Worm (Caenorhabditis elegans) whole organism, young adult: ENCODE measurements around the gene sma-5.
"Not testable (repeated sequence)": the region's sequence is repeated elsewhere in the genome, so short reads cannot be mapped to it uniquely, and the experiment has no call there.

Experiments used
- C06A6.2 ChIP-seq: fragments of 200-800 bp; sonication (Bioruptor generic); conservative IDR thresholded peaks from 2 replicates; pipeline ENCODE4 v1.3.6; 2022; ENCODE audit warnings: missing genetic modification characterization, missing compliant biosample characterization
- D2030.7 ChIP-seq: fragments of 200-800 bp; sonication (Bioruptor generic); IDR thresholded peaks from 2 replicates; pipeline ENCODE4 v1.3.6; 2022; ENCODE audit warnings: missing genetic modification reagents, missing genetic modification characterization, missing compliant biosample characterization
- F49E8.2 ChIP-seq: sonication (generic microtip); optimal IDR thresholded peaks from 3 replicates; lab custom pipeline; 2017; ENCODE audit warnings: missing genetic modification characterization, mild to moderate bottlenecking, missing compliant biosample characterization, antibody characterized with exemption, moderate library complexity; ENCODE audit not compliant: insufficient read depth
- F55B11.4 ChIP-seq: sonication (generic microtip); optimal IDR thresholded peaks from 2 replicates; lab custom pipeline; 2016; ENCODE audit warnings: missing compliant biosample characterization, missing genetic modification characterization, borderline replicate concordance; ENCODE audit not compliant: insufficient read depth
- F57C9.4 ChIP-seq: sonication (generic microtip); optimal IDR thresholded peaks from 2 replicates; lab custom pipeline; 2017; ENCODE audit warnings: mild to moderate bottlenecking, missing genetic modification characterization, missing compliant biosample characterization
- Y53F4B.3 ChIP-seq: fragments of 200-800 bp; sonication (Bioruptor generic); IDR thresholded peaks from 2 replicates; pipeline ENCODE4 v1.3.6; 2022; ENCODE audit warnings: missing genetic modification reagents, missing genetic modification characterization, missing compliant biosample characterization
- Y53G8AR.9 ChIP-seq: fragments of 200-800 bp; sonication (Bioruptor generic); conservative IDR thresholded peaks from 2 replicates; pipeline ENCODE4 v1.3.6; 2022; ENCODE audit warnings: missing genetic modification reagents, missing genetic modification characterization, missing compliant biosample characterization
- akir-1 ChIP-seq: fragments of 200-800 bp; sonication (Bioruptor generic); optimal IDR thresholded peaks from 2 replicates; lab custom pipeline; 2018; ENCODE audit warnings: mild to moderate bottlenecking, missing genetic modification characterization, moderate library complexity, missing compliant biosample characterization
- atf-7 ChIP-seq: sonication (generic microtip); optimal IDR thresholded peaks from 2 replicates; lab custom pipeline; 2017; ENCODE audit warnings: mild to moderate bottlenecking, missing genetic modification characterization, missing compliant biosample characterization
- attf-6 ChIP-seq: fragments of 200-800 bp; sonication (Bioruptor generic); IDR thresholded peaks from 2 replicates; pipeline ENCODE4 v1.3.6; 2022; ENCODE audit warnings: missing genetic modification reagents, missing genetic modification characterization, missing compliant biosample characterization
- ccch-3 ChIP-seq: fragments of 200-800 bp; sonication (Bioruptor generic); optimal IDR thresholded peaks from 2 replicates; lab custom pipeline; 2018; ENCODE audit warnings: mild to moderate bottlenecking, missing genetic modification characterization, missing compliant biosample characterization
- chd-7 ChIP-seq: sonication (generic microtip); optimal IDR thresholded peaks from 2 replicates; lab custom pipeline; 2016; ENCODE audit warnings: mild to moderate bottlenecking, missing genetic modification characterization, moderate library complexity, missing compliant biosample characterization
- die-1 ChIP-seq: sonication (generic microtip); optimal IDR thresholded peaks from 2 replicates; lab custom pipeline; 2016; ENCODE audit warnings: missing genotype, mild to moderate bottlenecking, missing genetic modification characterization, missing compliant biosample characterization
- fkh-3 ChIP-seq: sonication (generic microtip); optimal IDR thresholded peaks from 2 replicates; lab custom pipeline; 2016; ENCODE audit warnings: mild to moderate bottlenecking, missing genetic modification characterization, missing compliant biosample characterization
- hlh-26 ChIP-seq: fragments of 200-800 bp; sonication (Bioruptor generic); conservative IDR thresholded peaks from 2 replicates; pipeline ENCODE4 v1.3.6; 2022; ENCODE audit warnings: missing genetic modification reagents, missing genetic modification characterization, missing compliant biosample characterization
- hrde-1 ChIP-seq: sonication (generic microtip); optimal IDR thresholded peaks from 2 replicates; lab custom pipeline; 2016; ENCODE audit warnings: missing genetic modification characterization, mild to moderate bottlenecking, missing compliant biosample characterization, moderate library complexity, missing genotype, missing genetic modification reagents, borderline replicate concordance
- let-607 ChIP-seq, 2 experiments: fragments of 200-800 bp in 1 of 2; sonication (Bioruptor generic) in 1 of 2; sonication (generic microtip) in 1 of 2; optimal IDR thresholded peaks; 2 replicates each; lab custom pipeline; 2016 to 2018; ENCODE audit warnings: mild to moderate bottlenecking in 2 of 2, missing compliant biosample characterization in 2 of 2, missing genetic modification characterization in 2 of 2, moderate library complexity in 2 of 2, missing genotype in 1 of 2
- lin-40 ChIP-seq: sonication (generic microtip); optimal IDR thresholded peaks from 2 replicates; lab custom pipeline; 2016; ENCODE audit warnings: missing genetic modification characterization, mild to moderate bottlenecking, missing compliant biosample characterization, missing genotype, missing genetic modification reagents
- madf-10 ChIP-seq: sonication (generic microtip); optimal IDR thresholded peaks from 2 replicates; lab custom pipeline; 2016; ENCODE audit warnings: mild to moderate bottlenecking, missing genetic modification characterization, missing compliant biosample characterization
- nhr-80 ChIP-seq: sonication (generic microtip); optimal IDR thresholded peaks from 2 replicates; lab custom pipeline; 2016; ENCODE audit warnings: missing genetic modification characterization, missing compliant biosample characterization
- rec-8 ChIP-seq, 2 experiments: sonication (generic microtip); optimal IDR thresholded peaks; 2 replicates each; lab custom pipeline; 2016; ENCODE audit warnings: mild to moderate bottlenecking in 2 of 2, missing genetic modification characterization in 2 of 2, missing genetic modification reagents in 2 of 2, missing genotype in 2 of 2, missing biosample characterization in 1 of 2, missing compliant biosample characterization in 1 of 2, moderate library complexity in 1 of 2
- snpc-1.3 ChIP-seq: sonication (generic microtip); optimal IDR thresholded peaks from 2 replicates; lab custom pipeline; 2017; ENCODE audit warnings: missing genetic modification characterization, mild to moderate bottlenecking, missing compliant biosample characterization, antibody characterized with exemption, moderate library complexity, missing genotype, missing genetic modification reagents; ENCODE audit not compliant: insufficient read depth
- tbx-9 ChIP-seq: sonication (generic microtip); optimal IDR thresholded peaks from 2 replicates; lab custom pipeline; 2016; ENCODE audit warnings: borderline replicate concordance, missing genetic modification characterization, inconsistent platforms, missing compliant biosample characterization
- tlf-1 ChIP-seq: fragments of 200-800 bp; sonication (Bioruptor generic); optimal IDR thresholded peaks from 2 replicates; lab custom pipeline; 2018; ENCODE audit warnings: mild to moderate bottlenecking, missing genetic modification characterization, missing compliant biosample characterization
- unc-130 ChIP-seq: sonication (generic microtip); optimal IDR thresholded peaks from 2 replicates; lab custom pipeline; 2016; ENCODE audit warnings: missing genetic modification reagents, missing genetic modification characterization, missing compliant biosample characterization
- ztf-22 ChIP-seq: fragments of 200-800 bp; sonication (Bioruptor generic); optimal IDR thresholded peaks from 2 replicates; lab custom pipeline; 2018; ENCODE audit warnings: mild to moderate bottlenecking, missing genetic modification characterization, moderate library complexity, missing compliant biosample characterization

Gene sma-5

DNA sequence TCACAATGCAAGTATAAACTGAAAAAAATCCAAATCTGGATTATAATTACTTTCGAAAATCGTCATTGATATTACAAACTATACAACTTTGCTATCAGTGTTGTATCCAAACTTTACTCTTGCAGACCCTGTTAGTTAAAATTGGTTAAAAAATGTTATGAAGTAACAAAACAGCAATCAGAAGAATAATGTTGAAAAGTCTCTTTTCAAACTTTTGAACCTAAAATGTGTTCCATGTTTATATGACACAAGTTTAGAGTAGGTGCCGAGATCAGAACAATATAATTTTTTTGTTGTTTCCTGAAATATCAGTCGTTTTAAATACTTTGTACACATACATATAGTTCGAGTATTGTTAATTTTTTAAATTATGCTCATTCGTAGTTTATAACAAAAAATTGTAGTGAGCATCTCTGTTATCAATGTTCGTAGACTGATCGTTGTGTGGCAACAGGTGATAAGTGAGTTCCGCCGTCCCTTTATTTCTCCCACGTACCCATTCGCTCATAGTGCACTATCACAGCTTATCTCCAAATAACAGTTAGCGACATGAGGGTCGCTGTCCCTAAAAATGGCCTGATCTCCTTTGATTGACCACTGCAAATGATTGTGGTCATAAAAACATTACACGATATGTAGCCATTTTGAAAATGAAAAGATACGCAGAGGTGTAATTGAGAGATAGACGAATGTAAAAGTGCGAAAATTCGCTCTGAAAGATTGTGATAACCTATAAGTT, 43.1 kb downstream of the sma-5 start:
- TF ChIP-seq F49E8.2 (tag; lab: Kevin White, UChicago) (no peak), chd-7 (tag; lab: Kevin White, UChicago) (peak; percentile 22), D2030.7 (GFP tag; lab: Robert Waterston, UW) (no peak), nhr-80 (tag; lab: Kevin White, UChicago) (peak; percentile 94), ccch-3 (no peak), die-1 (tag; lab: Kevin White, UChicago) (no peak), atf-7 (tag; lab: Kevin White, UChicago) (peak; percentile 40), ztf-22 (peak; percentile 68), Y53G8AR.9 (peak; percentile 57; the same call in 1 of the 2 replicates), lin-40 (tag; lab: Kevin White, UChicago) (peak; percentile 8), madf-10 (tag; lab: Kevin White, UChicago) (peak; percentile 9), let-607 (tag; optimal IDR thresholded peaks at IDR 0.05; lab: Kevin White, UChicago) (peak in 1 of 2 experiments; percentile 1), F57C9.4 (tag; lab: Kevin White, UChicago) (no peak)
- TF ChIP-seq, all 124 proteins: peak for 8

DNA sequence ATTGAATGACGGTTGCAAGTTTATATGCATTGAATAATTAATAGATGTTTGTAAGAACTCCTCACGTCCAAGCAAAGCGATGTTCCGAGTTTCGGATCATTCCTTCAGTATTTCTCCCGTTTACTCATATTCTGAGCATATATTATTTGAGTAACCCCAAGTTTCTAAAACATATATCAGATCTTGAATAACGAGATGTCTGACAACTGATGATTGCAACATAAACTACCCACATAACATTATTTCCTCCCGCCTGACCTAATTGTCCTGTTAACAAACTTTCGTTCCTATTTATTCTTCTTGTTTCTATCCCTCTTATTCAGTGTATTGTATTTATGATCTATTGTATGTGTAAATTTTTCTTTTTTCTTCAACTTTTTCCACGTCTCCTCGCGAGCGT, 44.2 kb downstream of the sma-5 start, which contains the start of gene C49F5.13:
C49F5.13 (plus strand) TSS at position 301 of the 400 bp plus-strand sequence.
- not testable (repeated sequence) for TF ChIP-seq rec-8 (tag; optimal IDR thresholded peaks at IDR 0.05; lab: Kevin White, UChicago); tlf-1; fkh-3 (tag; lab: Kevin White, UChicago)

- TF ChIP-seq nhr-80 (tag; lab: Kevin White, UChicago) (peak; percentile 7), Y53F4B.3 (no peak), unc-130 (no peak), F49E8.2 (tag; lab: Kevin White, UChicago) (no peak)
Measured at ce11 chrX:11959838-11960237, 45.5 kb downstream of the sma-5 start, which contains the start of gene C49F5.8. TSS of gene C49F5.8 (plus strand) at chrX:11960138.

DNA sequence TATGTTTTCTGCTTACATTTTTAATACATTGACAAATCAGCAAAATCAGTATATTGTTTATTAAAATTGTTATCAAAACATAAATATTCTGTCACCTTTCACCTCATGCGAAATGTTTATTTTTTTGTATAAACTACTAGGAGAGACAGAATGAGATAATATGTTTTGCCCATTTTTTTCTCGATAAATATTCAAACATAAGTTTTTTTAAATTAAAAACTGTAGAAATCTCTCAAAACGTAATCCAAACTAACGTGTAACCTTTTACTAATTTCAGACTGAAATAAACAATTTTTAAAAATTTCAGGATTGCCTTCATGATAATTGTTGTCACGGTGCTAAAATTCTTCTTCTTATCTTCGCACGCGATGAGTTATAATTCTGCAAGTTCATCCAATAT, 48.1 kb downstream of the sma-5 start, which contains the start of gene T08D10.5:
T08D10.5 (plus strand) TSS at position 301 of the 400 bp plus-strand sequence.
- TF ChIP-seq akir-1 (GFP tag; lab: Kevin White, UChicago) = no peak

ce11 chrX:11955125-11955524, 50.2 kb downstream of the sma-5 start, which contains the start of gene T08D10.3:
TSS of gene T08D10.3 (plus strand) at chrX:11955425.
- no peak for TF ChIP-seq tbx-9 (tag; lab: Kevin White, UChicago)
- TF ChIP-seq nhr-80 (tag; lab: Kevin White, UChicago) = peak; percentile 8

- TF ChIP-seq F55B11.4 (tag; lab: Kevin White, UChicago) (no peak), Y53F4B.3 (no peak), hlh-26 (GFP tag; lab: Robert Waterston, UW) (no peak), C06A6.2 (no peak), attf-6 (GFP tag; lab: Robert Waterston, UW) (no peak), hrde-1 (tag; lab: Kevin White, UChicago) (no peak), snpc-1.3 (tag; lab: Kevin White, UChicago) (no peak)
Measured at ce11 chrX:11953229-11953628, 52.1 kb downstream of the sma-5 start, which contains the start of gene T08D10.4. TSS of gene T08D10.4 (minus strand) at chrX:11953329.
